Fruit fly (Drosophila melanogaster) whole organism, adult: Measurements from ENCODE around the gene CG10996.

ENCODE experiments used
- CG12768 ChIP-seq: fragments of 200-800 bp; sonication (Bioruptor generic); optimal IDR thresholded peaks from 2 replicates; lab custom pipeline; 2017; ENCODE audit warnings: missing biosample characterization, missing genetic modification characterization, mild to moderate bottlenecking, moderate library complexity, missing genetic modification reagents
- CG14711 ChIP-seq: fragments of 200-800 bp; sonication (Bioruptor generic); optimal IDR thresholded peaks from 2 replicates; lab custom pipeline; 2018; ENCODE audit warnings: missing biosample characterization, mild to moderate bottlenecking, missing genetic modification characterization, moderate library complexity
- CG33017 ChIP-seq: fragments of 200-800 bp; sonication (Bioruptor generic); optimal IDR thresholded peaks from 2 replicates; lab custom pipeline; 2018; ENCODE audit warnings: missing biosample characterization, mild to moderate bottlenecking, missing genetic modification characterization, moderate library complexity
- CG5204 ChIP-seq: fragments of 200-800 bp; sonication (Bioruptor generic); optimal IDR thresholded peaks from 2 replicates; lab custom pipeline; 2016; ENCODE audit warnings: missing biosample characterization, missing genetic modification characterization
- CG7045 ChIP-seq: fragments of 200-800 bp; sonication (Bioruptor generic); optimal IDR thresholded peaks from 2 replicates; lab custom pipeline; 2017; ENCODE audit warnings: missing biosample characterization, mild to moderate bottlenecking, missing genetic modification characterization
- Clk ChIP-seq: fragments of 200-800 bp; sonication (Bioruptor generic); optimal IDR thresholded peaks from 2 replicates; lab custom pipeline; 2017; ENCODE audit warnings: missing biosample characterization, missing genetic modification characterization
- Crg-1 ChIP-seq: fragments of 200-800 bp; sonication (Bioruptor generic); optimal IDR thresholded peaks from 2 replicates; lab custom pipeline; 2016; ENCODE audit warnings: missing biosample characterization, missing genetic modification characterization
- Hr96 ChIP-seq: fragments of 200-800 bp; sonication (Bioruptor generic); optimal IDR thresholded peaks from 2 replicates; lab custom pipeline; 2016; ENCODE audit warnings: missing biosample characterization, missing genetic modification characterization
- bab1 ChIP-seq: fragments of 200-800 bp; sonication (Bioruptor generic); optimal IDR thresholded peaks from 3 replicates; lab custom pipeline; 2019; ENCODE audit warnings: missing biosample characterization, mild to moderate bottlenecking, missing genetic modification characterization, moderate library complexity
- kay ChIP-seq: fragments of 200-800 bp; sonication (Bioruptor generic); peaks from one replicate; lab custom pipeline; 2016; ENCODE audit warnings: missing biosample characterization, missing genetic modification characterization, borderline replicate concordance
- ovo ChIP-seq: fragments of 200-800 bp; sonication (Bioruptor generic); optimal IDR thresholded peaks from 2 replicates; lab custom pipeline; 2016; ENCODE audit warnings: missing biosample characterization, missing genetic modification characterization
- pad ChIP-seq: fragments of 200-800 bp; sonication (Bioruptor generic); optimal IDR thresholded peaks from 3 replicates; lab custom pipeline; 2017; ENCODE audit warnings: missing biosample characterization, missing genetic modification characterization, mild to moderate bottlenecking, moderate library complexity, missing genetic modification reagents
- tj ChIP-seq: fragments of 200-800 bp; sonication (Bioruptor generic); optimal IDR thresholded peaks from 3 replicates; lab custom pipeline; 2017; ENCODE audit warnings: missing biosample characterization, mild to moderate bottlenecking, missing genetic modification characterization, moderate library complexity
- toe ChIP-seq: fragments of 200-800 bp; sonication (Bioruptor generic); optimal IDR thresholded peaks from 2 replicates; lab custom pipeline; 2016; ENCODE audit warnings: missing biosample characterization, missing genetic modification characterization

- TF ChIP-seq bab1 (no peak), Clk (GFP tag; lab: Kevin White, UChicago) (no peak), ovo (GFP tag; lab: Kevin White, UChicago) (no peak), Hr96 (GFP tag; lab: Kevin White, UChicago) (no peak), pad (no peak), Crg-1 (GFP tag; lab: Kevin White, UChicago) (no peak), tj (peak; percentile 92), CG12768 (GFP tag; lab: Kevin White, UChicago) (no peak), kay (GFP tag; lab: Kevin White, UChicago) (no peak), toe (GFP tag; lab: Kevin White, UChicago) (no peak), CG14711 (tag; lab: Kevin White, UChicago) (no peak), CG5204 (no peak), CG7045 (GFP tag; lab: Kevin White, UChicago) (no peak), CG33017 (tag; lab: Kevin White, UChicago) (no peak)
Observed at dm6 chrX:13766495-13766894, 30.9 kb downstream of the CG10996 start.
